Fruit fly (Drosophila melanogaster) S2 (cell line): Measurements from ENCODE around the gene CG6650.

Experiments used
- CG8478 ChIP-seq: fragments of >200 bp; optimal IDR thresholded peaks from 2 replicates; lab custom pipeline; 2018
- CTCF ChIP-seq, 2 experiments: fragments of >200 bp; optimal IDR thresholded peaks; 2 replicates each; lab custom pipeline; 2018

Gene CG6650

DNA sequence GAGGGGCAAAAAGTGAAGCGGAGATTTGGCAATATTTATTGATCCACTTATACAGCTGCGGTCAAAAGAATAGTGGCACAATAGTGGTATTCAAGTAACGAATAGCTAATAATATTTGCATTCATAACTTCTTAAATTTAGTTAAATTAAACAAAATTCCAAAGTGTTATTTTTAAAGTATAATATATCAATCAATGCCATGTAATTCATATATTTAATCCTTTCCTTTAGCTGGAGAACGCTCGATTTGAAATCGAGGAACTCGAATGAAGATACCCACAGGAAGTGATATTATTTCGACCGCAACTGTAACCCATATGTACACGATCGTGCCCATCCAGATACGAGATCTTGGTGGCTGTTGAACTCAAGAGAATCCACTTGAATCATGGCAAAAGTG, 48.0 kb downstream of the CG6650 start:
- no peak for TF ChIP-seq CTCF (optimal IDR thresholded peaks at IDR 0.05; lab: Kevin White, UChicago)
- TF ChIP-seq CG8478, result no peak

DNA sequence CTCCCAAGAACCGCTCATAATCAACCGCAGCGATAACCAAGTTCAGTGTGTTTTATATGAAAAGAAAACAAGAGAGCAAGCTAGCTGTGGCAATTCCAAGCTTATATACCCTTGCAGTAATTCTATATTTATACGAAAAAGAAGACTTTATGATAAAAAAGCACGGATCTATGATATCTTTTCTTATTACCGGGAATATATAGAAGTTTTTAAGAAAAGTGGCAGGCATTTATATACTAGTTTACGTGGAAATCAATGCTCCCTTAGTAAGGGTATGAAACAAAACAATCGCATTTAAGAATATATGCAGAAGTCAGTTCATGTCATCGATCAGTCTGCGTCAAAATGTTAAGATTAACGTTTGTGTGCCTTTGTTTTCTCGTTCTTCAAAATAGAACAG, 52.0 kb downstream of the CG6650 start, which contains the start of gene CG8100:
Gene CG8100, plus strand, starts transcription at position 333 of the 400 bp plus-strand sequence.
- TF ChIP-seq CTCF (optimal IDR thresholded peaks at IDR 0.05; lab: Kevin White, UChicago), result no peak
- TF ChIP-seq CG8478, result no peak
